Worm (Caenorhabditis elegans) whole organism, midembryonic: Measurements from ENCODE around the gene srh-148.
"Not testable (repeated sequence)": the region's sequence is repeated elsewhere in the genome, so short reads cannot be mapped to it uniquely, and the experiment has no call there.

ENCODE experiments used
- T22C8.4 ChIP-seq: fragments of 200-800 bp; sonication (Bioruptor generic); IDR thresholded peaks from 2 replicates; pipeline ENCODE4 v1.3.6; 2022; ENCODE audit warnings: missing genetic modification characterization, missing compliant biosample characterization
- cog-1 ChIP-seq: sonication (generic microtip); optimal IDR thresholded peaks from 2 replicates; lab custom pipeline; 2016; ENCODE audit warnings: missing genetic modification characterization, missing compliant biosample characterization
- flt-1 ChIP-seq: fragments of 200-800 bp; sonication (Bioruptor generic); IDR thresholded peaks from 2 replicates; pipeline ENCODE4 v1.3.6; 2022; ENCODE audit warnings: missing genetic modification characterization, missing compliant biosample characterization
- klf-2 ChIP-seq: fragments of 200-800 bp; sonication (Bioruptor generic); conservative IDR thresholded peaks from 2 replicates; pipeline ENCODE4 v1.3.6; 2022; ENCODE audit warnings: missing genetic modification reagents, missing genetic modification characterization, missing compliant biosample characterization
- med-1 ChIP-seq: sonication (generic microtip); optimal IDR thresholded peaks from 2 replicates; lab custom pipeline; 2017; ENCODE audit warnings: missing genetic modification characterization, mild to moderate bottlenecking, missing compliant biosample characterization, antibody characterized with exemption, missing genetic modification reagents; ENCODE audit not compliant: insufficient read depth
- ref-1 ChIP-seq: fragments of 200-800 bp; sonication (Bioruptor generic); conservative IDR thresholded peaks from 2 replicates; pipeline ENCODE4 v1.3.6; 2022; ENCODE audit warnings: missing genetic modification reagents, missing genetic modification characterization, missing compliant biosample characterization
- tab-1 ChIP-seq: fragments of 200-800 bp; sonication (Bioruptor generic); IDR thresholded peaks from 2 replicates; pipeline ENCODE4 v1.3.6; 2022; ENCODE audit warnings: missing genetic modification characterization, missing compliant biosample characterization
- ztf-23 ChIP-seq: fragments of 200-800 bp; sonication (Bioruptor generic); IDR thresholded peaks from 2 replicates; pipeline ENCODE4 v1.3.6; 2022; ENCODE audit warnings: missing genetic modification reagents, missing genetic modification characterization, missing compliant biosample characterization
- ztf-29 ChIP-seq: fragments of 200-800 bp; sonication (Bioruptor generic); IDR thresholded peaks from 2 replicates; pipeline ENCODE4 v1.3.6; 2022; ENCODE audit warnings: missing genetic modification reagents, missing genetic modification characterization, missing compliant biosample characterization

The srh-148 gene

ce11 chrV:15858292-15858691 is at the start of gene srh-148:
Gene srh-148, minus strand, starts transcription at chrV:15858392.
- TF ChIP-seq ztf-29 (no peak), cog-1 (tag; lab: Kevin White, UChicago) (no peak), ztf-23 (GFP tag; lab: Robert Waterston, UW) (no peak), med-1 (GFP tag; lab: Kevin White, UChicago) (no peak), klf-2 (no peak), flt-1 (GFP tag; lab: Robert Waterston, UW) (no peak), T22C8.4 (GFP tag; lab: Robert Waterston, UW) (no peak), tab-1 (no peak), ref-1 (no peak)

DNA sequence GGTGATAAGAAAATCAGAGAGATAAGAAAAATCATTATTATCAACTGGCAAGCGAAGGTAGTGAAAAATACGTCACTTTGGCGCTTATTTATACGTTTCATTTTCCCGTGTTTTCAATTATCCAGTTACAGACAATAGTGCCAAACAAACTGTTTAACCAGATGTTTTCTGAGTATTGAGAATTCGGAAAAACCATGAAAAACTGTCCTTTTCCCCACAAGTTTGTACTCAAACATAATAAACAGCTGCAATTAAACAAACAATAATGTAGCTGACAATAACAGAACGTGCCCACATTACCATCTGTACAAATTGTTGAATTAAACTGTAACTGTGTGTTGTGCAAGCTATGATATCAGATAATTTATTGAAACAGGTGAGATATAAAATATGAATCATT is 47.3 kb upstream of the srh-148 start, which contains the start of the genes F35E8.1 and F35E8.2:
TSS of gene F35E8.1 (minus strand) at position 101 of the 400 bp plus-strand sequence.
TSS of gene F35E8.2 (plus strand) at position 132 of the 400 bp plus-strand sequence.
- not testable (repeated sequence) for TF ChIP-seq tab-1, ref-1, ztf-29

ce11 chrV:15900564-15900963 is 42.4 kb upstream of the srh-148 start:
- TF ChIP-seq cog-1 (tag; lab: Kevin White, UChicago) (no peak), flt-1 (GFP tag; lab: Robert Waterston, UW) (no peak), tab-1 (no peak), T22C8.4 (GFP tag; lab: Robert Waterston, UW) (no peak), ztf-29 (no peak), ztf-23 (GFP tag; lab: Robert Waterston, UW) (no peak), klf-2 (no peak), med-1 (GFP tag; lab: Kevin White, UChicago) (no peak), ref-1 (no peak)

DNA sequence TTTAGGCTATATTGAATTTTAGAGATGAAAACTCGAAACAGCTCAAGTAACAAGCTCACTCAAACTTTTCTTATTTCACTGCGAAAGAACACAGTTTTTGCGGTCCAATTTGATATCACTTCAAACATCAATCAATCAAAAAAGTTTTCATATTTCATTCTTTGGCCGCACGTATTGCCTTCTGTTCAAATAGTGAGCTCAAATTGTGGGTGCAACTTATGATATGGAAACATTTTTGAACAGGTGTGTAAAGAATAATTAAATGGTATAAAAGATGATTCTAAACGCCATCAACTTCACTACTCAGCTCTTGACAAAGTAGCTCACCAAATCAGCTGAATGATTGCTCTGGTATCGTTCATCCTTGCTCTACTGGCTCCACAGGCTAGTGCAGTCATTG is 41.5 kb upstream of the srh-148 start, which contains the start of gene T06C12.14:
TSS of gene T06C12.14 (plus strand) at position 301 of the 400 bp plus-strand sequence.
- TF ChIP-seq T22C8.4 (GFP tag; lab: Robert Waterston, UW) (no peak), ref-1 (no peak), ztf-29 (no peak), ztf-23 (GFP tag; lab: Robert Waterston, UW) (no peak), med-1 (GFP tag; lab: Kevin White, UChicago) (no peak), tab-1 (no peak), klf-2 (no peak), cog-1 (tag; lab: Kevin White, UChicago) (no peak), flt-1 (GFP tag; lab: Robert Waterston, UW) (no peak)

DNA sequence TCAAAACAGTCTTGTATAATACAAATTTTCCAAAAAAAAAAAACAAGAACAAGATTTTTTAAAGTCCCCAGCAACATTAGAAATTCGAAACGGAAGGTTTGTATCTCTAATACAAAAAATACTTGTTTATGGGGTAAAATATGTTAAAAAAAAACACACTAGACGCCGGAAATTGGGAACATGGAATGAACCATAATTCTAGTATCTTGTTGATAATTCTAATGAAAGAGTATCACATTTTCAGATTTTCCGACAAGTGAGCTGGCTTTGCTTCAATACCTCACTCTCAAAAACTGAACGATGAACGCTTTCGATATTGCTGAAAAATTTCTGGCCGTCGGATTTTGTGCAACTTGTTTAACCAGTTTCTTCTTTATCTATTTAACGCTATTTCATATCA is 39.5 kb upstream of the srh-148 start, which contains the start of gene str-60:
TSS of gene str-60 (plus strand) at position 301 of the 400 bp plus-strand sequence.
- TF ChIP-seq flt-1 (GFP tag; lab: Robert Waterston, UW) (no peak), T22C8.4 (GFP tag; lab: Robert Waterston, UW) (no peak), cog-1 (tag; lab: Kevin White, UChicago) (no peak), med-1 (GFP tag; lab: Kevin White, UChicago) (no peak), ztf-23 (GFP tag; lab: Robert Waterston, UW) (no peak), tab-1 (no peak), ztf-29 (no peak), klf-2 (no peak), ref-1 (no peak)

- TF ChIP-seq med-1 (GFP tag; lab: Kevin White, UChicago) (no peak), ztf-29 (no peak), ztf-23 (GFP tag; lab: Robert Waterston, UW) (no peak), flt-1 (GFP tag; lab: Robert Waterston, UW) (no peak), tab-1 (no peak), klf-2 (no peak), cog-1 (tag; lab: Kevin White, UChicago) (no peak)
Measured at ce11 chrV:15896671-15897070, 38.5 kb upstream of the srh-148 start, which contains the start of gene nhr-213. Gene nhr-213, minus strand, starts transcription at chrV:15896771.

- TF ChIP-seq med-1 (GFP tag; lab: Kevin White, UChicago) (no peak), T22C8.4 (GFP tag; lab: Robert Waterston, UW) (no peak), klf-2 (no peak), ref-1 (no peak), ztf-23 (GFP tag; lab: Robert Waterston, UW) (no peak), tab-1 (no peak), ztf-29 (no peak), flt-1 (GFP tag; lab: Robert Waterston, UW) (no peak), cog-1 (tag; lab: Kevin White, UChicago) (no peak)
Measured at ce11 chrV:15892696-15893095, 34.5 kb upstream of the srh-148 start, which contains the start of gene T06C12.11. Gene T06C12.11, plus strand, starts transcription at chrV:15892996.

DNA sequence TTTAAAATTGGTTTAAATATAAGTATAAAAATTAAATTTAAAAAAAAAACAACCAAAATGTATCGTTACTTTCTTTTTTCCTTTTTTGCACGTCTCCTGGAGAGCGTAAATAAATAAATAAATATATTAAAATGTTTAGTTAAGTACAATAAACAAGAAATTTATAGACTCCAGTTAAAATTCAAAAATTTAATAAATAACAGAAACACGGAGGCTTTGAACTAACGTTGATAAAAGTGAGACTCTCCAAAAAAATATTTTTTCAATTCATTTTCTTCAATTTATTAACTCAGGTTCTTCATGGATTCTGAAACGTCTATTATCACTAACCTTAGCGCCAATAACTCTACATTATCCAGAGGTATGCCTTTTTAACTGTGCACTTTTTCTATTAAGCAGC is 33.6 kb upstream of the srh-148 start, which contains the start of gene T06C12.12:
TSS of gene T06C12.12 (plus strand) at position 301 of the 400 bp plus-strand sequence.
- TF ChIP-seq med-1 (GFP tag; lab: Kevin White, UChicago), result no peak
- no peak for TF ChIP-seq tab-1
- TF ChIP-seq ztf-23 (GFP tag; lab: Robert Waterston, UW), result no peak
- no peak for TF ChIP-seq flt-1 (GFP tag; lab: Robert Waterston, UW)
- TF ChIP-seq cog-1 (tag; lab: Kevin White, UChicago), result no peak
- TF ChIP-seq T22C8.4 (GFP tag; lab: Robert Waterston, UW), result no peak
- TF ChIP-seq klf-2, result no peak
- no peak for TF ChIP-seq ref-1
- TF ChIP-seq ztf-29, result no peak

DNA sequence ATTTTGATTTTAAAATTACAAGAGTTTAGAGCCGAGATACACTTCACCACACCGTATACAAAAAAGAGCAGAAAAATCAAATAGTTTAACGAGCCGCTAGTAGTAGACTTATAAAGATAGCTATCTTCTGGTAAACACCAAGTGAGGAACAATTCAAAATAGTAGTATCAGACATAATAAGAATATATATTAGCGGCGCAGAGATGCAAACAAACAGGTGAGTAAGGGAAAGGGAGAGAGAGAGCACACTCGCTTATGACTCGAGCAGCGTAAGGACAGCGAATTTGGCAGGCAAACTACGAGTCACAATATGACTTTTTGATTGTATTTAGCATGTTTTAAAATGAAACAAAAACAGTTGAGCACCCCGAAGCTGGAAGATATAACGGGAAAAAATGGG is 33.1 kb upstream of the srh-148 start:
- TF ChIP-seq ref-1, result no peak
- no peak for TF ChIP-seq ztf-23 (GFP tag; lab: Robert Waterston, UW)
- no peak for TF ChIP-seq klf-2
- TF ChIP-seq T22C8.4 (GFP tag; lab: Robert Waterston, UW), result no peak
- TF ChIP-seq ztf-29, result no peak
- TF ChIP-seq tab-1, result no peak
- no peak for TF ChIP-seq flt-1 (GFP tag; lab: Robert Waterston, UW)
- no peak for TF ChIP-seq med-1 (GFP tag; lab: Kevin White, UChicago)
- TF ChIP-seq cog-1 (tag; lab: Kevin White, UChicago), result no peak

ce11 chrV:15890115-15890514 is 31.9 kb upstream of the srh-148 start:
- TF ChIP-seq ztf-23 (GFP tag; lab: Robert Waterston, UW), result no peak
- TF ChIP-seq tab-1, result no peak
- TF ChIP-seq cog-1 (tag; lab: Kevin White, UChicago), result no peak
- no peak for TF ChIP-seq T22C8.4 (GFP tag; lab: Robert Waterston, UW)
- TF ChIP-seq flt-1 (GFP tag; lab: Robert Waterston, UW), result no peak
- no peak for TF ChIP-seq med-1 (GFP tag; lab: Kevin White, UChicago)
